Fruit fly (Drosophila melanogaster): ENCODE measurements around the gene Npc2b.

The Npc2b gene

dm6 chr3R:14095916-14096315 lies 6.6 kb downstream of the Npc2b start:
- TF ChIP-seq sd (tag; optimal IDR thresholded peaks at IDR 0.05) = peak; percentile 91
- 0 out of 4 replicates have a peak, but pooled peaks have one; percentile 34 for TF ChIP-seq chinmo (GFP tag; IDR thresholded peaks at IDR 0.05; ENCODE audit: partially characterized antibody)
- TF ChIP-seq CG12769 (tag; optimal IDR thresholded peaks at IDR 0.05) = peak; percentile 20
- no peak for TF ChIP-seq ERR (GFP tag; optimal IDR thresholded peaks at IDR 0.05)
- TF ChIP-seq abd-A (tag; optimal IDR thresholded peaks at IDR 0.05) = peak; percentile 20

dm6 chr3R:14096792-14097191 lies 7.5 kb downstream of the Npc2b start, which contains the start of gene CCHa1:
CCHa1 (minus strand) TSS chr3R:14096835.
- TF ChIP-seq sens (GFP tag) (peak; percentile 52), scrt (GFP tag; optimal IDR thresholded peaks at IDR 0.05) (peak; percentile 91), chinmo (GFP tag; IDR thresholded peaks at IDR 0.05; ENCODE audit: partially characterized antibody) (0 out of 4 replicates have a peak, but pooled peaks have one; percentile 26), Nf-YC (tag; optimal IDR thresholded peaks at IDR 0.05) (peak; percentile 87), bab2 (GFP tag; optimal IDR thresholded peaks at IDR 0.05) (no peak), Nf-YB (GFP tag; optimal IDR thresholded peaks at IDR 0.05) (peak; percentile 51), Deaf1 (tag; optimal IDR thresholded peaks at IDR 0.05) (peak; percentile 90), CG12236 (GFP tag; optimal IDR thresholded peaks at IDR 0.05) (no peak)

dm6 chr3R:14097980-14098379 lies 8.7 kb downstream of the Npc2b start, which contains the start of gene CG9920:
CG9920 (minus strand) TSS chr3R:14098080.
- no peak for TF ChIP-seq CG5245 (GFP tag; optimal IDR thresholded peaks at IDR 0.05)
- no peak for TF ChIP-seq corto (GFP tag; optimal IDR thresholded peaks at IDR 0.05)
- no peak for TF ChIP-seq br (optimal IDR thresholded peaks at IDR 0.05)
- TF ChIP-seq dm (GFP tag; optimal IDR thresholded peaks at IDR 0.05) = no peak
- no peak for TF ChIP-seq CG12769 (tag; optimal IDR thresholded peaks at IDR 0.05)
- no peak for TF ChIP-seq PHDP (tag; optimal IDR thresholded peaks at IDR 0.05)
- no peak for TF ChIP-seq caup (GFP tag; optimal IDR thresholded peaks at IDR 0.05; ENCODE audit: severe bottlenecking)
- TF ChIP-seq Ada2b (GFP tag; IDR thresholded peaks at IDR 0.05) = no peak
- no peak for TF ChIP-seq CG3065 (GFP tag; optimal IDR thresholded peaks at IDR 0.05)
- no peak for TF ChIP-seq jumu (GFP tag; optimal IDR thresholded peaks at IDR 0.05)
- TF ChIP-seq pb (GFP tag; optimal IDR thresholded peaks at IDR 0.05) = no peak
- no peak for TF ChIP-seq CG6689 (GFP tag; IDR thresholded peaks at IDR 0.05)
- TF ChIP-seq MTF-1 (GFP tag; optimal IDR thresholded peaks at IDR 0.05; ENCODE audit: borderline replicate concordance) = no peak
- no peak for TF ChIP-seq Dp (GFP tag; optimal IDR thresholded peaks at IDR 0.05)
- TF ChIP-seq dmrt99B (tag; optimal IDR thresholded peaks at IDR 0.05) = no peak
- no peak for TF ChIP-seq CG4328 (GFP tag; optimal IDR thresholded peaks at IDR 0.05)
- TF ChIP-seq fru (optimal IDR thresholded peaks at IDR 0.05) = no peak
- TF ChIP-seq pros (GFP tag; optimal IDR thresholded peaks at IDR 0.05) = no peak
- TF ChIP-seq insv (GFP tag; optimal IDR thresholded peaks at IDR 0.05) = no peak

dm6 chr3R:14098527-14099109 lies 9.3 kb downstream of the Npc2b start:
- no peak for TF ChIP-seq Myb (GFP tag; optimal IDR thresholded peaks at IDR 0.05)
- no peak for TF ChIP-seq gfzf (GFP tag; optimal IDR thresholded peaks at IDR 0.05)
- TF ChIP-seq CG11456 (GFP tag; IDR thresholded peaks at IDR 0.05) = peak; percentile 60; the same call in 1 of the 3 replicates
- TF ChIP-seq cg (GFP tag; optimal IDR thresholded peaks at IDR 0.05) = peak; percentile 62
- no peak for TF ChIP-seq CG43689 (GFP tag; IDR thresholded peaks at IDR 0.05)
- TF ChIP-seq Trl (optimal IDR thresholded peaks at IDR 0.05) = peak in 1 of 2 experiments; percentile 25
- no peak for TF ChIP-seq Trl (GFP tag; optimal IDR thresholded peaks at IDR 0.05)
- peak; percentile 51 for TF ChIP-seq abd-A (tag; optimal IDR thresholded peaks at IDR 0.05)
- TF ChIP-seq fd64A (GFP tag; optimal IDR thresholded peaks at IDR 0.05) = no peak
- TF ChIP-seq Deaf1 (tag; optimal IDR thresholded peaks at IDR 0.05) = peak; percentile 28
- TF ChIP-seq Rfx (GFP tag; IDR thresholded peaks at IDR 0.05) = peak; percentile 42
- TF ChIP-seq sug (tag; optimal IDR thresholded peaks at IDR 0.05) = peak; percentile 21
- TF ChIP-seq fru (optimal IDR thresholded peaks at IDR 0.05) = no peak
- TF ChIP-seq sob (GFP tag; IDR thresholded peaks at IDR 0.05) = 0 out of 2 replicates have a peak, but pooled peaks have one; percentile 20
- no peak for TF ChIP-seq CG5245 (GFP tag; optimal IDR thresholded peaks at IDR 0.05)
- no peak for TF ChIP-seq peb (GFP tag; IDR thresholded peaks at IDR 0.05)
- TF ChIP-seq hth (optimal IDR thresholded peaks at IDR 0.05) = no peak
- no peak for TF ChIP-seq CG34224 (GFP tag; IDR thresholded peaks at IDR 0.05; ENCODE audit: partially characterized antibody)
- TF ChIP-seq sisA (GFP tag; IDR thresholded peaks at IDR 0.05) = no peak
- TF ChIP-seq Optix (GFP tag; IDR thresholded peaks at IDR 0.05) = peak; percentile 32; the same call in 1 of the 3 replicates
- TF ChIP-seq CG32532 (GFP tag; IDR thresholded peaks at IDR 0.05) = peak; percentile 54

Data from whole organism, embryonic.